Worm (Caenorhabditis elegans): ENCODE measurements around the gene sulp-8.

sulp-8 gene

ce11 chrV:9692109-9692581 is 18.7 kb upstream of the sulp-8 start, which contains the start of gene ztf-9:
ztf-9 (minus strand) TSS chrV:9692159.
- no peak for TF ChIP-seq ceh-22 (tag; optimal IDR thresholded peaks at IDR 0.05)
- TF ChIP-seq sox-4 (tag; optimal IDR thresholded peaks at IDR 0.05): peak; percentile 17
- TF ChIP-seq Y22D7AL.16 (tag; optimal IDR thresholded peaks at IDR 0.05): no peak
- TF ChIP-seq F13H6.1 (tag; optimal IDR thresholded peaks at IDR 0.05): peak; percentile 18
- TF ChIP-seq ets-4 (tag; optimal IDR thresholded peaks at IDR 0.05): peak; percentile 11
- TF ChIP-seq pha-4 (tag; optimal IDR thresholded peaks at IDR 0.05): no peak
- TF ChIP-seq fkh-10 (GFP tag; optimal IDR thresholded peaks at IDR 0.05): no peak
- TF ChIP-seq tbx-2 (tag; optimal IDR thresholded peaks at IDR 0.05): peak; percentile 80
- peak; percentile 21 for TF ChIP-seq rnt-1 (tag; optimal IDR thresholded peaks at IDR 0.05)
- peak; percentile 84 for TF ChIP-seq nfya-1 (tag; optimal IDR thresholded peaks at IDR 0.05)
- peak; percentile 53 for TF ChIP-seq ceh-34 (tag; optimal IDR thresholded peaks at IDR 0.05)
- TF ChIP-seq fax-1 (tag; optimal IDR thresholded peaks at IDR 0.05): no peak
- TF ChIP-seq ceh-31 (tag; optimal IDR thresholded peaks at IDR 0.05): peak; percentile 84
- TF ChIP-seq elt-2 (tag; optimal IDR thresholded peaks at IDR 0.05): peak; percentile 6
- TF ChIP-seq ceh-14 (tag; optimal IDR thresholded peaks at IDR 0.05): peak; percentile 32
- peak; percentile 15 for TF ChIP-seq unc-42 (tag; optimal IDR thresholded peaks at IDR 0.05)
- TF ChIP-seq pros-1 (tag; optimal IDR thresholded peaks at IDR 0.05): peak; percentile 83
- no peak for TF ChIP-seq T23F11.4 (GFP tag; optimal IDR thresholded peaks at IDR 0.05)
- no peak for TF ChIP-seq K09A11.1 (tag; optimal IDR thresholded peaks at IDR 0.05; ENCODE audit: insufficient read depth)
- peak; percentile 22 for TF ChIP-seq ref-2 (tag; optimal IDR thresholded peaks at IDR 0.05)
- no peak for TF ChIP-seq dve-1 (tag; optimal IDR thresholded peaks at IDR 0.05)
- peak; percentile 82 for TF ChIP-seq ceh-18 (tag; optimal IDR thresholded peaks at IDR 0.05)
- TF ChIP-seq odd-2 (tag; optimal IDR thresholded peaks at IDR 0.05): no peak
- TF ChIP-seq sox-2 (GFP tag; IDR thresholded peaks at IDR 0.05): no peak
- no peak for TF ChIP-seq madf-2 (tag; optimal IDR thresholded peaks at IDR 0.05)
- no peak for TF ChIP-seq ttx-3 (tag; optimal IDR thresholded peaks at IDR 0.05)
- TF ChIP-seq ztf-16 (tag; optimal IDR thresholded peaks at IDR 0.05): no peak
- peak; percentile 39 for TF ChIP-seq che-1 (tag; optimal IDR thresholded peaks at IDR 0.05)
- no peak for TF ChIP-seq npax-4 (tag; optimal IDR thresholded peaks at IDR 0.05)
- peak; percentile 11 for TF ChIP-seq ceh-48 (tag; optimal IDR thresholded peaks at IDR 0.05)

- TF ChIP-seq ceh-30 (tag; optimal IDR thresholded peaks at IDR 0.05) (peak; percentile 12), unc-86 (tag; optimal IDR thresholded peaks at IDR 0.05) (no peak), fkh-6 (tag; optimal IDR thresholded peaks at IDR 0.05) (no peak), ref-2 (tag; optimal IDR thresholded peaks at IDR 0.05) (no peak), unc-55 (GFP tag; optimal IDR thresholded peaks at IDR 0.05) (peak; percentile 33), nfya-1 (tag; optimal IDR thresholded peaks at IDR 0.05) (peak; percentile 40), tbx-7 (tag; optimal IDR thresholded peaks at IDR 0.05) (no peak)
Measured at ce11 chrV:9690728-9691127, 17.3 kb upstream of the sulp-8 start.

ce11 chrV:9690099-9690572 is 16.7 kb upstream of the sulp-8 start, which contains the start of gene rbx-1:
rbx-1 (minus strand) TSS chrV:9690522.
- TF ChIP-seq madf-2 (tag; optimal IDR thresholded peaks at IDR 0.05): no peak
- TF ChIP-seq fkh-10 (GFP tag; optimal IDR thresholded peaks at IDR 0.05): no peak
- TF ChIP-seq ceh-18 (tag; optimal IDR thresholded peaks at IDR 0.05): no peak
- no peak for TF ChIP-seq nhr-232 (tag; optimal IDR thresholded peaks at IDR 0.05)
- TF ChIP-seq elt-2 (tag; optimal IDR thresholded peaks at IDR 0.05): no peak
- TF ChIP-seq ahr-1 (tag; optimal IDR thresholded peaks at IDR 0.05): no peak
- TF ChIP-seq ceh-45 (GFP tag; IDR thresholded peaks at IDR 0.05): no peak
- no peak for TF ChIP-seq eyg-1 (tag; optimal IDR thresholded peaks at IDR 0.05)
- TF ChIP-seq ets-4 (tag; optimal IDR thresholded peaks at IDR 0.05): no peak
- TF ChIP-seq ceh-31 (tag; optimal IDR thresholded peaks at IDR 0.05): no peak
- TF ChIP-seq elt-4 (tag; optimal IDR thresholded peaks at IDR 0.05): no peak
- TF ChIP-seq tbx-7 (tag; optimal IDR thresholded peaks at IDR 0.05): no peak
- TF ChIP-seq ceh-30 (tag; optimal IDR thresholded peaks at IDR 0.05): no peak
- TF ChIP-seq pros-1 (tag; optimal IDR thresholded peaks at IDR 0.05): no peak
- no peak for TF ChIP-seq lim-6 (tag; optimal IDR thresholded peaks at IDR 0.05)
- no peak for TF ChIP-seq K02D7.2 (tag; optimal IDR thresholded peaks at IDR 0.05)
- no peak for TF ChIP-seq nfya-1 (tag; optimal IDR thresholded peaks at IDR 0.05)
- no peak for TF ChIP-seq zip-5 (tag; optimal IDR thresholded peaks at IDR 0.05)
- TF ChIP-seq ttx-3 (tag; optimal IDR thresholded peaks at IDR 0.05): no peak
